Worm (Caenorhabditis elegans): Measurements from ENCODE around the gene C04B4.5.

C04B4.5 gene

DNA sequence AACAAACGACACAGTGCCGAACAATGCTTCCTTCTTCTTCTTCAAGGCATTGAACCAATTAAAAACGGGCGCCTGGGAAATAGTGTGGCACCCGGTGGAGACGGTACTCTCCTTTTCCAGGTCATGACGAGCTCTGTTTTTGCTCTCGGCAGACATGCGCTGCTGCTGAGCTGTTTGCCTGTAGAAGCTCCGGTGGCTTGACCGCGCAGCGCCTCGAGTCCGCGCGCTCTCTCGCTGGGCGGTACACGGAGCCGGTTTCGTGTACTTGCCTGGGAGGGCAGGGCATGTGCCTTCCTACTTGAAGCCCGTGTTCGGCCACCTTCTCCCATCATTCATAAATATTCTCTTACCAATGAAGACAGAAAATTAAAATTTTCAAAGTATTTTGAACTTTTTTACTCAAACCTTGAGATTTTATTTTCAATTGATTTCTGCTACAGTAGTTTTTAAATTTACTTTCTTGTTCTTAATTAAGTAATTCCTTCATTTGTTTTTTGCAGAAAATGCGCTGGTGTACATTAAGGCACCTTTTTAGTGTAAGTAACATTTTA is 27.7 kb downstream of the C04B4.5 start, which contains the start of gene E01G6.1:
E01G6.1 (plus strand) TSS at position 501 of the 551 bp plus-strand sequence.
- TF ChIP-seq him-1 (tag; optimal IDR thresholded peaks at IDR 0.05) (no peak), dao-5 (tag; optimal IDR thresholded peaks at IDR 0.05) (no peak), W03F9.2 (tag; optimal IDR thresholded peaks at IDR 0.05) (no peak)

DNA sequence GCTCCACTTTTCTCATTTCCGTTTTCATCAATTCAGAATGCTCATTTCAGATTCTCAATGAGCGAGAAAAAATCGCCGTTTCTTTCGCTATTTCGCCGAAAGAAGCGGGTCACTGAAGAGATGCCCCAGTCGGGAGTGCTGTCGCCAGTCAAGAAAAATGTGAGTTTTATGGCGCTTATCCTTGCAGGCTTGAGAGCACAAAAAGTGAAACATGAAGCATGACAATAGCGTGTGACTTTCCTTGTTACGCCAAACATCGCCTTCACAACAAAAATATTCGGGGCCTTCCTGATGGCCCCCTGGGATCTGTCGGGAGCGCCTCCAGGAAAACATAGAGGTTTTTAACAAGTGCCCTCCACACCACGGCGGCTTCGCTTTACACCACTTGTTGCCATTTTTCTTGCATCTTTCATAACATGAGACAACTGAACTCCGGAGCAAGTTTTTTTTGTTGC is 31.5 kb downstream of the C04B4.5 start, which contains the start of gene E01G6.2:
E01G6.2 (plus strand) TSS at position 51 of the 455 bp plus-strand sequence.
- TF ChIP-seq him-1 (tag; optimal IDR thresholded peaks at IDR 0.05) = no peak
- TF ChIP-seq dao-5 (tag; optimal IDR thresholded peaks at IDR 0.05) = no peak
- no peak for TF ChIP-seq W03F9.2 (tag; optimal IDR thresholded peaks at IDR 0.05)

DNA sequence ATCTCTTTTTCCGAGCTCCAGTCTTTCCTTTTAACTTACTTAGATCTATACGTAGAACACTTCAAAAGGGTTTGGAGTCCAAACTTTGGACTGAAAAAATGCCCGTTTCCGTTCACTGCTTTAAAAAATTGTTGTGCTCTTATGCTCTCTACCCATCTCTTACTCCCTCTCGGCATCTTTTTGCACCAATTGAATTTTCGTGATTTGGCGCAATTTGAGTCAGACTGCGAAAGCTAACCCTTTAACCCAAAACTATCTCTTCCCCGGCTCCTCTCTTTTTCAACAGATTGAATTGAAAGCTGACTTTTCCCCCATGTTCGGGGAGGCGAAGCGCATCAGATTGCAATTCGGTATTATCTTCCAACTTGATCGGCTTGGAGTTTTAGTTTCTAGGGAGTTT is 36.0 kb downstream of the C04B4.5 start:
- TF ChIP-seq W03F9.2 (tag; optimal IDR thresholded peaks at IDR 0.05) (no peak), him-1 (tag; optimal IDR thresholded peaks at IDR 0.05) (no peak), dao-5 (tag; optimal IDR thresholded peaks at IDR 0.05) (no peak)

DNA sequence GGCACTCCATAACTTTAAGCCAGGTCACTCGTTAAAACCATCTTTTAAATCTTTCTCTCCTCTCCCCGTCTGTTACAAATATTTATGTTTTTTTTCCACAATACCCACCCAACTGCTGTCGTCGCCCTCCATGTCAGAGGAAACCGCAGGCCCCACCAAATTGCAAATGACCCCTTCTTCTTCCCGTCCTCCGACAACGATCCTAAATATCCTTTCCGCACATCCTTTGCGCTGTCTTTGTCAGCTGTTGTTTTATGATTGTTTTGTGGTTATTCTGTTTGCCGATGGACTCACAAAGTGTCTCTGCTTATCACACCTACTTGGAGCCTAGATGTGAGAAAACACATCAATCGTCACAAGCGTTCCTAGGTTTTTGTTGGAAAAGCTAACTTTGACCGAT is 40.0 kb downstream of the C04B4.5 start:
- TF ChIP-seq dao-5 (tag; optimal IDR thresholded peaks at IDR 0.05) (no peak), W03F9.2 (tag; optimal IDR thresholded peaks at IDR 0.05) (no peak), him-1 (tag; optimal IDR thresholded peaks at IDR 0.05) (no peak)

DNA sequence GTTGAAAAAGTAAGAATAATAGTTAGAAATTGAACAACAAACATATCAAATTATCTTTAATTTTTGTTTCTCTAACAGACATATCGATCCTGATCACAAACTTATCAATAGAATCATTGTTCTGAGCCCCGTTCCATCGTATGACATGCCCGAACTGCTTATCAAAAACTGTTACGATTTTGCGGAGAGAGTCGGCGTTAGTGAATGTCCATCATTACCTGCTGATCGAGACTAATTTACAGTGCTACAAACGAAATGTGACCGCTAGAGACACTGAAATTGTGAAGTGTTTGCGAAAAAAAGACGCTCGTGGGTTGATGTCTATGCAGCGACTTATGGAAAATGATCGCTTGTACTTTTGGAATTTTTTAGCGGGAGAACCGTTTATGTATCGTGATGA is 45.3 kb downstream of the C04B4.5 start:
- TF ChIP-seq dao-5 (tag; optimal IDR thresholded peaks at IDR 0.05) (no peak), him-1 (tag; optimal IDR thresholded peaks at IDR 0.05) (no peak), W03F9.2 (tag; optimal IDR thresholded peaks at IDR 0.05) (no peak)

DNA sequence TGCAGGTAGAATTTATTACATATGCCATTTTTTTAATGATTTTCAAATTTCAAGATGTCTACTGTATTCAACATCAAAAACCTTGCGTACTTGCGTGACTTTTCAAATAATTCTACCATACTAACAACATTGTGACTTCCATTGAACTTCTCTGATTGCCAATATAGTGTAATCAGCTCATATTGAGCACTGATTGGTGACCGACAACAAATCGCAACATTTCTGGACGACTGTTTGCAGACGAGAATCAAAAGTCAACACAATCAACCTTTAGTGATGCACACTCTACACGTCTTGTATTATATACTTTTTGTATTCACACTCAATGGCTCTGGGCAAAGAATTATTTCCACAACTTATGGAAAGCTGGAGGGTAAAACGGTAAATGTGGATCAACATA is 46.7 kb downstream of the C04B4.5 start, which contains the start of gene cest-3:
cest-3 (plus strand) TSS at position 190 of the 400 bp plus-strand sequence.
- no peak for TF ChIP-seq him-1 (tag; optimal IDR thresholded peaks at IDR 0.05)
- no peak for TF ChIP-seq W03F9.2 (tag; optimal IDR thresholded peaks at IDR 0.05)
- no peak for TF ChIP-seq dao-5 (tag; optimal IDR thresholded peaks at IDR 0.05)
